Worm (Caenorhabditis elegans) whole organism, mixed stage, embryonic: ENCODE results near the gene pad-2.

Experiments used
- bed-3 ChIP-seq: fragments of 200-800 bp; sonication (Bioruptor generic); optimal IDR thresholded peaks from 3 replicates; lab custom pipeline; 2018; ENCODE audit warnings: mild to moderate bottlenecking, missing genetic modification characterization, moderate library complexity, missing compliant biosample characterization
- blmp-1 ChIP-seq: fragments of 150-350 bp; optimal IDR thresholded peaks from 2 replicates; lab custom pipeline; 2014; ENCODE audit warnings: missing biosample characterization, missing genetic modification characterization
- ceh-39 ChIP-seq: fragments of 150-350 bp; optimal IDR thresholded peaks from 2 replicates; lab custom pipeline; 2014; ENCODE audit warnings: missing biosample characterization, missing genetic modification characterization
- ceh-43 ChIP-seq: fragments of 200-800 bp; sonication (Bioruptor generic); optimal IDR thresholded peaks from 2 replicates; lab custom pipeline; 2018; ENCODE audit warnings: mild to moderate bottlenecking, missing genetic modification characterization, moderate library complexity, missing compliant biosample characterization
- ceh-83 ChIP-seq: fragments of 200-800 bp; sonication (Bioruptor generic); optimal IDR thresholded peaks from 2 replicates; lab custom pipeline; 2018; ENCODE audit warnings: mild to moderate bottlenecking, missing genetic modification characterization, missing compliant biosample characterization
- ces-1 ChIP-seq: fragments of 150-350 bp; optimal IDR thresholded peaks from 2 replicates; lab custom pipeline; 2014; ENCODE audit warnings: missing biosample characterization, missing genetic modification reagents, missing genetic modification characterization
- drap-1 ChIP-seq: fragments of 200-800 bp; sonication (Bioruptor generic); optimal IDR thresholded peaks from 3 replicates; lab custom pipeline; 2018; ENCODE audit warnings: mild to moderate bottlenecking, missing genetic modification characterization, missing compliant biosample characterization
- elt-1 ChIP-seq: sonication (generic microtip); optimal IDR thresholded peaks from 2 replicates; lab custom pipeline; 2017; ENCODE audit warnings: missing genetic modification characterization, mild to moderate bottlenecking, missing compliant biosample characterization, antibody characterized with exemption, moderate library complexity, borderline replicate concordance; ENCODE audit not compliant: insufficient read depth
- elt-3 ChIP-seq: fragments of 150-350 bp; optimal IDR thresholded peaks from 2 replicates; lab custom pipeline; 2014; ENCODE audit warnings: missing biosample characterization, missing genetic modification characterization
- hlh-1 ChIP-seq: fragments of 150-350 bp; optimal IDR thresholded peaks from 2 replicates; lab custom pipeline; 2014; ENCODE audit warnings: missing biosample characterization, missing genetic modification reagents, missing genetic modification characterization
- lin-13 ChIP-seq: fragments of 150-350 bp; optimal IDR thresholded peaks from 2 replicates; lab custom pipeline; 2014; ENCODE audit warnings: missing biosample characterization, missing genetic modification characterization
- lsy-2 ChIP-seq: fragments of 150-350 bp; optimal IDR thresholded peaks from 2 replicates; lab custom pipeline; 2014; ENCODE audit warnings: missing biosample characterization, missing genetic modification characterization
- mab-5 ChIP-seq: fragments of 150-350 bp; optimal IDR thresholded peaks from 2 replicates; lab custom pipeline; 2014; ENCODE audit warnings: missing biosample characterization, missing genetic modification characterization
- mep-1 ChIP-seq: fragments of 150-350 bp; optimal IDR thresholded peaks from 2 replicates; lab custom pipeline; 2017; ENCODE audit warnings: missing biosample characterization, missing genetic modification reagents, missing genetic modification characterization, inconsistent platforms
- mls-2 ChIP-seq: sonication (generic microtip); optimal IDR thresholded peaks from 2 replicates; lab custom pipeline; 2016; ENCODE audit warnings: mild to moderate bottlenecking, missing genetic modification characterization, moderate library complexity, missing compliant biosample characterization
- nhr-12 ChIP-seq: fragments of 150-350 bp; optimal IDR thresholded peaks from 2 replicates; lab custom pipeline; 2014; ENCODE audit warnings: missing biosample characterization, missing genetic modification characterization
- nhr-2 ChIP-seq: fragments of 150-350 bp; optimal IDR thresholded peaks from 2 replicates; lab custom pipeline; 2014; ENCODE audit warnings: missing biosample characterization, missing genetic modification characterization
- nhr-237 ChIP-seq: fragments of 150-350 bp; optimal IDR thresholded peaks from 2 replicates; lab custom pipeline; 2014; ENCODE audit warnings: missing biosample characterization, missing genetic modification characterization
- nhr-76 ChIP-seq: sonication (generic microtip); optimal IDR thresholded peaks from 2 replicates; lab custom pipeline; 2017; ENCODE audit warnings: missing biosample characterization, missing genetic modification characterization
- pha-4 ChIP-seq: fragments of 150-350 bp; optimal IDR thresholded peaks from 2 replicates; lab custom pipeline; 2018; ENCODE audit warnings: missing biosample characterization, missing genetic modification reagents, missing genetic modification characterization
- sem-2 ChIP-seq: fragments of 200-800 bp; sonication (Bioruptor generic); optimal IDR thresholded peaks from 2 replicates; lab custom pipeline; 2018; ENCODE audit warnings: mild to moderate bottlenecking, missing genetic modification characterization, missing compliant biosample characterization
- sptf-1 ChIP-seq: sonication (generic microtip); optimal IDR thresholded peaks from 2 replicates; lab custom pipeline; 2017; ENCODE audit warnings: mild to moderate bottlenecking, missing genetic modification characterization, moderate library complexity, missing compliant biosample characterization
- unc-120 ChIP-seq: sonication (generic microtip); optimal IDR thresholded peaks from 2 replicates; lab custom pipeline; 2017; ENCODE audit warnings: missing genetic modification characterization, missing compliant biosample characterization; ENCODE audit not compliant: poor library complexity, severe bottlenecking
- unc-39 ChIP-seq: fragments of 150-350 bp; optimal IDR thresholded peaks from 2 replicates; lab custom pipeline; 2014; ENCODE audit warnings: missing biosample characterization, missing genetic modification characterization
- unc-62 ChIP-seq: fragments of 150-350 bp; optimal IDR thresholded peaks from 2 replicates; lab custom pipeline; 2014; ENCODE audit warnings: missing biosample characterization, missing genetic modification reagents, missing genetic modification characterization
- ztf-11 ChIP-seq: fragments of 150-350 bp; optimal IDR thresholded peaks from 2 replicates; lab custom pipeline; 2014; ENCODE audit warnings: missing biosample characterization, missing genetic modification characterization

The pad-2 gene

ce11 chrIII:10306049-10306448 lies 27.1 kb downstream of the pad-2 start, which contains the start of gene T07A5.1:
Gene T07A5.1 (minus strand): TSS chrIII:10306197.
- no peak for TF ChIP-seq mls-2 (tag; lab: Kevin White, UChicago)
- no peak for TF ChIP-seq blmp-1
- TF ChIP-seq bed-3, result no peak

- no peak for TF ChIP-seq mls-2 (tag; lab: Kevin White, UChicago)
- no peak for TF ChIP-seq pha-4 (tag; lab: Kevin White, UChicago)
- TF ChIP-seq nhr-76, result no peak
- TF ChIP-seq blmp-1, result no peak
- TF ChIP-seq ceh-39, result no peak
- TF ChIP-seq mep-1 (tag; lab: Kevin White, UChicago), result no peak
- TF ChIP-seq unc-62 (GFP tag; lab: Kevin White, UChicago), result no peak
- no peak for TF ChIP-seq ceh-43 (GFP tag; lab: Kevin White, UChicago)
- no peak for TF ChIP-seq unc-39 (tag; lab: Kevin White, UChicago)
- TF ChIP-seq ztf-11 (tag; lab: Kevin White, UChicago), result no peak
- no peak for TF ChIP-seq hlh-1 (tag; lab: Kevin White, UChicago)
- TF ChIP-seq bed-3, result no peak
- no peak for TF ChIP-seq lsy-2 (tag; lab: Kevin White, UChicago)
- TF ChIP-seq sem-2 (GFP tag; lab: Kevin White, UChicago), result no peak
- TF ChIP-seq ceh-83 (GFP tag; lab: Kevin White, UChicago), result no peak
- no peak for TF ChIP-seq nhr-2 (tag; lab: Kevin White, UChicago)
- TF ChIP-seq, all 35 proteins: peak for 0
Measured at ce11 chrIII:10311016-10311415, 32.1 kb downstream of the pad-2 start, which contains the start of gene T07A5.7. Gene T07A5.7 (minus strand): TSS chrIII:10311116.

DNA sequence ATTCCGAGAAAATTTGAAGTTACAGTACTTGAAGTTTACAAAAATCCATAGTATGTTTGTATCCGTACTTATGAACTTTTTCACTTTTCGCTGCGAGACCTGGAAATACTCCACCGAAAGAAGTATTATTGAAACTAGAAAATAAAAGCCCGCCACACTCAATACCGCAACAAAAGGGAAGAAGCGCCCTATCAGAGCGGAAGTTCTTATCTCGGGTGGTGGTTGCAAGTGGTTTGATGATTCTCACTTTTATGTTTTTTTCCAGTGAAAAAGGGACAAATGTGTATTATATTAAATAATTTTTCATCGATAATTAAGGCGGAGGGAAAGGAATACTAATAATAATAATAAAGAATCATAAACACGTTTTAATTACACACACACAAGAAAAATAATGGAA lies 35.3 kb downstream of the pad-2 start:
- TF ChIP-seq nhr-12 (tag; lab: Kevin White, UChicago) (no peak), sem-2 (GFP tag; lab: Kevin White, UChicago) (no peak), ztf-11 (tag; lab: Kevin White, UChicago) (no peak), unc-120 (tag; lab: Kevin White, UChicago) (no peak), nhr-76 (no peak), elt-3 (tag; lab: Kevin White, UChicago) (no peak), mls-2 (tag; lab: Kevin White, UChicago) (no peak), nhr-2 (tag; lab: Kevin White, UChicago) (no peak), drap-1 (GFP tag; lab: Kevin White, UChicago) (no peak), bed-3 (no peak), pha-4 (tag; lab: Kevin White, UChicago) (no peak)
- TF ChIP-seq, all 35 proteins: peak for 0

- no peak for TF ChIP-seq sem-2 (GFP tag; lab: Kevin White, UChicago)
- TF ChIP-seq nhr-237 (tag; lab: Kevin White, UChicago), result no peak
- no peak for TF ChIP-seq blmp-1
- TF ChIP-seq ztf-11 (tag; lab: Kevin White, UChicago), result no peak
- no peak for TF ChIP-seq mab-5
- no peak for TF ChIP-seq sptf-1 (tag; lab: Kevin White, UChicago)
Measured at ce11 chrIII:10318062-10318609, 39.2 kb downstream of the pad-2 start, which contains the start of the genes unc-50 and ostf-4. Gene unc-50 (minus strand): TSS chrIII:10318162. Gene ostf-4 (minus strand): TSS chrIII:10318559.

DNA sequence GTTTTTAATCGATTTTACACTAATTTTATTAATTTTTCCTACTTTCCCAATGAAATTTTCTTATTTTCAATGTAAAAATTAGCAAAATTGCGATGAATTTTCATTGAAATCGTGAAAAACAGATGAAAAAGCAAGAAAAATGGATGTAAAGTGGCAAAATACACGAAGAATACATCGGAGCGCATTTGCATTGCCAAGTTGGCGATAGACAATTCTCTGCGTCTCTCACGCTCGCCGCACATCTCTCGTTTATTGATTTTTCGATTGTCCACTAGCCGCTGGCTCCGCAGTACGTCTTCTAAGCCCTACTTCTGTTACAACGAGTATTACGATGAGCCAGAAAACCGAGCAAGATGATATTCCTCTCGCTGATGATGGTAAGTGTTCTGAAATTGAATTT lies 39.8 kb downstream of the pad-2 start, which contains the start of gene unc-69:
Gene unc-69, plus strand, starts transcription at position 185 of the 400 bp plus-strand sequence.
- TF ChIP-seq ztf-11 (tag; lab: Kevin White, UChicago) (no peak), lsy-2 (tag; lab: Kevin White, UChicago) (peak; percentile 46), blmp-1 (no peak), lin-13 (peak; percentile 21), mep-1 (tag; lab: Kevin White, UChicago) (peak; percentile 30), ceh-83 (GFP tag; lab: Kevin White, UChicago) (no peak), ces-1 (GFP tag; lab: Kevin White, UChicago) (peak; percentile 60), nhr-2 (tag; lab: Kevin White, UChicago) (no peak), mls-2 (tag; lab: Kevin White, UChicago) (no peak), nhr-76 (no peak), elt-1 (tag; lab: Kevin White, UChicago) (no peak), pha-4 (tag; lab: Kevin White, UChicago) (peak; percentile 69), drap-1 (GFP tag; lab: Kevin White, UChicago) (no peak), unc-120 (tag; lab: Kevin White, UChicago) (peak; percentile 21), hlh-1 (tag; lab: Kevin White, UChicago) (peak; percentile 44)

- TF ChIP-seq lsy-2 (tag; lab: Kevin White, UChicago), result peak; percentile 1
Measured at ce11 chrIII:10320228-10320705, 41.3 kb downstream of the pad-2 start.
